Fruit fly (Drosophila melanogaster) whole organism, embryonic: ENCODE results near the gene Cnep1r2.

ENCODE experiments used
- Asciz ChIP-seq: fragments of 200-800 bp; sonication (Bioruptor generic); optimal IDR thresholded peaks from 2 replicates; lab custom pipeline; 2017; ENCODE audit warnings: missing biosample characterization, mild to moderate bottlenecking, missing genetic modification characterization, missing genetic modification reagents
- Bgb ChIP-seq: fragments of 200-800 bp; sonication (Bioruptor generic); IDR thresholded peaks from 2 replicates; pipeline ENCODE4 v1.3.6; 2022; ENCODE audit warnings: missing biosample characterization, missing genetic modification characterization; ENCODE audit not compliant: partially characterized antibody
- CG13123 ChIP-seq: fragments of 200-800 bp; sonication (Bioruptor generic); optimal IDR thresholded peaks from 2 replicates; lab custom pipeline; 2016; ENCODE audit warnings: missing biosample characterization, missing genetic modification characterization
- CG14965 ChIP-seq: fragments of 200-800 bp; sonication (Bioruptor generic); optimal IDR thresholded peaks from 2 replicates; lab custom pipeline; 2016; ENCODE audit warnings: missing biosample characterization, missing genetic modification characterization, borderline replicate concordance
- CG15601 ChIP-seq: fragments of 200-800 bp; sonication (Bioruptor generic); optimal IDR thresholded peaks from 3 replicates; lab custom pipeline; 2019; ENCODE audit warnings: missing biosample characterization, mild to moderate bottlenecking, missing genetic modification characterization, moderate library complexity
- CG18599 ChIP-seq: fragments of 200-800 bp; sonication (Bioruptor generic); optimal IDR thresholded peaks from 3 replicates; lab custom pipeline; 2017; ENCODE audit warnings: missing biosample characterization, missing genetic modification characterization, mild to moderate bottlenecking, moderate library complexity, missing genetic modification reagents
- CG34224 ChIP-seq: fragments of 200-800 bp; sonication (Bioruptor generic); IDR thresholded peaks from 3 replicates; pipeline ENCODE4 v1.3.6; 2022; ENCODE audit warnings: missing biosample characterization, missing genetic modification characterization; ENCODE audit not compliant: partially characterized antibody
- CG4282 ChIP-seq: fragments of 200-800 bp; sonication (Bioruptor generic); optimal IDR thresholded peaks from 2 replicates; lab custom pipeline; 2016; ENCODE audit warnings: missing biosample characterization, missing genetic modification characterization
- CG5953 ChIP-seq: fragments of 200-800 bp; sonication (Bioruptor generic); IDR thresholded peaks from 2 replicates; pipeline ENCODE4 v1.3.6; 2022; ENCODE audit warnings: missing biosample characterization, missing genetic modification characterization
- CG7745 ChIP-seq: fragments of 200-800 bp; sonication (Bioruptor generic); optimal IDR thresholded peaks from 2 replicates; lab custom pipeline; 2018; ENCODE audit warnings: missing biosample characterization, mild to moderate bottlenecking, missing genetic modification characterization, moderate library complexity
- CG7786 ChIP-seq: fragments of 200-800 bp; sonication (Bioruptor generic); optimal IDR thresholded peaks from 2 replicates; lab custom pipeline; 2016; ENCODE audit warnings: missing biosample characterization, missing genetic modification characterization
- CG8281 ChIP-seq: fragments of 200-800 bp; sonication (Bioruptor generic); optimal IDR thresholded peaks from 2 replicates; lab custom pipeline; 2018; ENCODE audit warnings: missing biosample characterization, mild to moderate bottlenecking, missing genetic modification characterization, moderate library complexity
- CG9876 ChIP-seq: fragments of 200-800 bp; sonication (Bioruptor generic); optimal IDR thresholded peaks from 2 replicates; lab custom pipeline; 2016; ENCODE audit warnings: missing biosample characterization, missing genetic modification characterization
- D19B ChIP-seq: fragments of 200-800 bp; sonication (Bioruptor generic); optimal IDR thresholded peaks from 2 replicates; lab custom pipeline; 2017; ENCODE audit warnings: missing biosample characterization, mild to moderate bottlenecking, missing genetic modification characterization
- Deaf1 ChIP-seq: fragments of 200-800 bp; optimal IDR thresholded peaks from 3 replicates; lab custom pipeline; 2019; ENCODE audit warnings: missing biosample characterization, mild to moderate bottlenecking, missing genetic modification characterization, moderate library complexity
- HLH4C ChIP-seq: fragments of 200-800 bp; sonication (Bioruptor generic); IDR thresholded peaks from 3 replicates; pipeline ENCODE4 v1.3.6; 2022; ENCODE audit warnings: missing biosample characterization, missing genetic modification characterization; ENCODE audit not compliant: partially characterized antibody
- Jarid2 ChIP-seq: fragments of 200-800 bp; sonication (Bioruptor generic); optimal IDR thresholded peaks from 3 replicates; lab custom pipeline; 2017; ENCODE audit warnings: mild to moderate bottlenecking, missing biosample characterization, missing genetic modification reagents, missing genetic modification characterization
- Myb ChIP-seq: fragments of 200-800 bp; sonication (Bioruptor generic); optimal IDR thresholded peaks from 2 replicates; lab custom pipeline; 2016; ENCODE audit warnings: missing biosample characterization, missing genetic modification characterization
- Ravus ChIP-seq: fragments of 200-800 bp; sonication (Bioruptor generic); IDR thresholded peaks from 2 replicates; pipeline ENCODE4 v1.3.6; 2022; ENCODE audit warnings: missing biosample characterization, missing genetic modification characterization
- Rfx ChIP-seq: fragments of 200-800 bp; sonication (Bioruptor generic); IDR thresholded peaks from 2 replicates; pipeline ENCODE4 v1.3.6; 2022; ENCODE audit warnings: missing biosample characterization, missing genetic modification characterization
- ac ChIP-seq: fragments of 200-800 bp; sonication (Bioruptor generic); optimal IDR thresholded peaks from 3 replicates; lab custom pipeline; 2017; ENCODE audit warnings: missing biosample characterization, mild to moderate bottlenecking, missing genetic modification characterization
- al ChIP-seq: fragments of 200-800 bp; sonication (Bioruptor generic); IDR thresholded peaks from 2 replicates; pipeline ENCODE4 v1.3.6; 2022; ENCODE audit warnings: missing biosample characterization, missing genetic modification characterization
- bsh ChIP-seq, 2 experiments: fragments of 200-800 bp; sonication (Bioruptor generic); optimal IDR thresholded peaks; 2 replicates each; lab custom pipeline; 2017 to 2018; ENCODE audit warnings: mild to moderate bottlenecking in 2 of 2, missing biosample characterization in 2 of 2, missing genetic modification characterization in 2 of 2, moderate library complexity in 1 of 2
- cg ChIP-seq: fragments of 200-800 bp; sonication (Bioruptor generic); optimal IDR thresholded peaks from 3 replicates; lab custom pipeline; 2019; ENCODE audit warnings: missing biosample characterization, mild to moderate bottlenecking, missing genetic modification characterization, moderate library complexity
- chinmo ChIP-seq: fragments of 200-800 bp; sonication (Bioruptor generic); IDR thresholded peaks from 4 replicates; pipeline ENCODE4 v1.3.6; 2022; ENCODE audit warnings: missing biosample characterization, missing genetic modification characterization; ENCODE audit not compliant: partially characterized antibody
- dm ChIP-seq: fragments of 200-800 bp; sonication (Bioruptor generic); optimal IDR thresholded peaks from 3 replicates; lab custom pipeline; 2016; ENCODE audit warnings: missing biosample characterization, missing genetic modification characterization
- en ChIP-seq: fragments of 200-800 bp; sonication (Bioruptor generic); optimal IDR thresholded peaks from 2 replicates; lab custom pipeline; 2016; ENCODE audit warnings: missing biosample characterization, missing genetic modification characterization
- exex ChIP-seq: fragments of 200-800 bp; sonication (Bioruptor generic); optimal IDR thresholded peaks from 4 replicates; lab custom pipeline; 2018; ENCODE audit warnings: missing biosample characterization, mild to moderate bottlenecking, missing genetic modification characterization, moderate library complexity
- eyg ChIP-seq: fragments of 200-800 bp; sonication (Bioruptor generic); optimal IDR thresholded peaks from 3 replicates; lab custom pipeline; 2016; ENCODE audit warnings: missing biosample characterization, missing genetic modification characterization
- fd96Cb ChIP-seq: fragments of 200-800 bp; sonication (Bioruptor generic); optimal IDR thresholded peaks from 2 replicates; lab custom pipeline; 2018; ENCODE audit warnings: missing biosample characterization, mild to moderate bottlenecking, missing genetic modification characterization, moderate library complexity
- gce ChIP-seq: fragments of 200-800 bp; sonication (Bioruptor generic); IDR thresholded peaks from 3 replicates; pipeline ENCODE4 v1.3.6; 2022; ENCODE audit warnings: missing biosample characterization, missing genetic modification characterization
- jing ChIP-seq: fragments of 200-800 bp; sonication (Bioruptor generic); optimal IDR thresholded peaks from 2 replicates; lab custom pipeline; 2018; ENCODE audit warnings: missing biosample characterization, mild to moderate bottlenecking, missing genetic modification characterization
- ken ChIP-seq: fragments of 200-800 bp; sonication (Bioruptor generic); IDR thresholded peaks from 3 replicates; pipeline ENCODE4 v1.3.6; 2022; ENCODE audit warnings: missing biosample characterization, missing genetic modification characterization
- nom ChIP-seq: fragments of 200-800 bp; sonication (Bioruptor generic); optimal IDR thresholded peaks from 2 replicates; lab custom pipeline; 2017; ENCODE audit warnings: missing biosample characterization, missing genetic modification characterization, mild to moderate bottlenecking, moderate library complexity, missing genetic modification reagents
- oc ChIP-seq: fragments of 200-800 bp; sonication (Bioruptor generic); optimal IDR thresholded peaks from 2 replicates; lab custom pipeline; 2018; ENCODE audit warnings: missing biosample characterization, mild to moderate bottlenecking, missing genetic modification characterization, moderate library complexity
- org-1 ChIP-seq: fragments of 200-800 bp; sonication (Bioruptor generic); optimal IDR thresholded peaks from 2 replicates; lab custom pipeline; 2017; ENCODE audit warnings: missing biosample characterization, missing genetic modification characterization
- pho ChIP-seq: fragments of 200-800 bp; sonication (Bioruptor generic); optimal IDR thresholded peaks from 2 replicates; lab custom pipeline; 2016; ENCODE audit warnings: missing biosample characterization, missing genetic modification characterization
- prd ChIP-seq, 3 experiments: fragments of >200 bp in 2 of 3; fragments of 200-800 bp in 1 of 3; sonication (Bioruptor generic) in 1 of 3; optimal IDR thresholded peaks in 2 of 3; IDR thresholded peaks in 1 of 3; 2 replicates in 2 of 3; 3 replicates in 1 of 3; pipeline versions ENCODE4 v1.3.6 to Lab custom; 2017 to 2022; ENCODE audit warnings: missing biosample characterization in 1 of 3, missing genetic modification characterization in 1 of 3
- sc ChIP-seq, 3 experiments: fragments of >200 bp in 2 of 3; fragments of 200-800 bp in 1 of 3; sonication (Bioruptor generic) in 1 of 3; optimal IDR thresholded peaks; 2 replicates in 2 of 3; 3 replicates in 1 of 3; lab custom pipeline; 2017; ENCODE audit warnings: mild to moderate bottlenecking in 1 of 3, missing biosample characterization in 1 of 3, missing genetic modification characterization in 1 of 3, missing genetic modification reagents in 1 of 3
- sd ChIP-seq: fragments of 200-800 bp; sonication (Bioruptor generic); optimal IDR thresholded peaks from 3 replicates; lab custom pipeline; 2018; ENCODE audit warnings: missing biosample characterization, mild to moderate bottlenecking, missing genetic modification characterization, moderate library complexity
- sens-2 ChIP-seq: fragments of 200-800 bp; sonication (Bioruptor generic); IDR thresholded peaks from 2 replicates; pipeline ENCODE4 v1.3.6; 2022; ENCODE audit warnings: missing biosample characterization, missing genetic modification characterization
- slp2 ChIP-seq: fragments of 200-800 bp; sonication (Bioruptor generic); optimal IDR thresholded peaks from 2 replicates; lab custom pipeline; 2016; ENCODE audit warnings: missing biosample characterization, missing genetic modification characterization
- sna ChIP-seq: fragments of 200-800 bp; sonication (Bioruptor generic); IDR thresholded peaks from 2 replicates; pipeline ENCODE4 v1.3.6; 2022; ENCODE audit warnings: missing biosample characterization, missing genetic modification characterization; ENCODE audit not compliant: partially characterized antibody
- so ChIP-seq: fragments of 200-800 bp; sonication (Bioruptor generic); IDR thresholded peaks from 3 replicates; pipeline ENCODE4 v1.3.6; 2022; ENCODE audit warnings: missing biosample characterization, missing genetic modification characterization
- tna ChIP-seq: fragments of 200-800 bp; sonication (Bioruptor generic); IDR thresholded peaks from 2 replicates; pipeline ENCODE4 v1.3.6; 2022; ENCODE audit warnings: missing biosample characterization, missing genetic modification characterization; ENCODE audit not compliant: partially characterized antibody
- wdn ChIP-seq: fragments of 200-800 bp; sonication (Bioruptor generic); IDR thresholded peaks from 2 replicates; pipeline ENCODE4 v1.3.6; 2022; ENCODE audit warnings: missing biosample characterization, missing genetic modification characterization
- z ChIP-seq: fragments of 200-800 bp; sonication (Bioruptor generic); IDR thresholded peaks from 3 replicates; pipeline ENCODE4 v1.3.6; 2022; ENCODE audit warnings: missing biosample characterization, missing genetic modification characterization

Cnep1r2 gene

dm6 chr3L:10675635-10676393 is 37.9 kb downstream of the Cnep1r2 start:
- TF ChIP-seq tna (GFP tag; lab: Robert Waterston, UW) (no peak), sc (optimal IDR thresholded peaks at IDR 0.05; lab: Kevin White, UChicago) (no peak), sc (GFP tag; optimal IDR thresholded peaks at IDR 0.05; lab: Kevin White, UChicago) (no peak), CG7745 (tag; lab: Kevin White, UChicago) (no peak), jing (GFP tag; lab: Kevin White, UChicago) (no peak), sens-2 (no peak), ken (GFP tag; lab: Robert Waterston, UW) (no peak), Jarid2 (GFP tag; lab: Kevin White, UChicago) (no peak), oc (no peak), CG4282 (GFP tag; lab: Kevin White, UChicago) (no peak), gce (GFP tag; lab: Robert Waterston, UW) (no peak), slp2 (GFP tag; lab: Kevin White, UChicago) (no peak), Rfx (GFP tag; lab: Robert Waterston, UW) (no peak), Bgb (GFP tag; lab: Robert Waterston, UW) (no peak), sna (GFP tag; lab: Robert Waterston, UW) (no peak), sd (tag; lab: Kevin White, UChicago) (peak; percentile 12), CG8281 (tag; lab: Kevin White, UChicago) (no peak), cg (peak; percentile 35), bsh (GFP tag; optimal IDR thresholded peaks at IDR 0.05; lab: Kevin White, UChicago) (peak in 1 of 2 experiments; percentile 52), CG9876 (no peak), CG15601 (no peak), Ravus (GFP tag; lab: Robert Waterston, UW) (no peak), exex (tag; lab: Kevin White, UChicago) (peak; percentile 13), CG13123 (no peak), eyg (no peak), al (GFP tag; lab: Robert Waterston, UW) (no peak), prd (optimal IDR thresholded peaks at IDR 0.05; lab: Kevin White, UChicago) (no peak), prd (GFP tag; IDR thresholded peaks at IDR 0.05; lab: Robert Waterston, UW) (no peak), fd96Cb (tag; lab: Kevin White, UChicago) (no peak), CG7786 (GFP tag; lab: Kevin White, UChicago) (no peak), pho (no peak), z (GFP tag; lab: Robert Waterston, UW) (no peak), nom (peak; percentile 97), Myb (GFP tag; lab: Kevin White, UChicago) (no peak), Asciz (GFP tag; lab: Kevin White, UChicago) (no peak), dm (GFP tag; lab: Kevin White, UChicago) (no peak), org-1 (GFP tag; lab: Kevin White, UChicago) (no peak), ac (no peak), so (0 out of 3 replicates have a peak, but pooled peaks have one; percentile 55), CG14965 (no peak), CG18599 (GFP tag; lab: Kevin White, UChicago) (peak; percentile 9), CG5953 (GFP tag; lab: Robert Waterston, UW) (no peak), Deaf1 (tag; lab: Kevin White, UChicago) (no peak), D19B (GFP tag; lab: Kevin White, UChicago) (no peak), wdn (no peak), CG34224 (GFP tag; lab: Robert Waterston, UW) (0 out of 3 replicates have a peak, but pooled peaks have one; percentile 13), HLH4C (GFP tag; lab: Robert Waterston, UW) (no peak), chinmo (GFP tag; lab: Robert Waterston, UW) (peak; percentile 70; the same call in 1 of the 4 replicates), en (GFP tag; lab: Kevin White, UChicago) (no peak)
